Worm (Caenorhabditis elegans): ENCODE data around the gene B0432.1.

ce11 chrII:288705-289205 is 8.4 kb upstream of the B0432.1 start, which contains the start of gene mrpl-41:
- no peak for TF ChIP-seq daf-12 (tag; optimal IDR thresholded peaks at IDR 0.05)
- TF ChIP-seq mep-1 (tag; optimal IDR thresholded peaks at IDR 0.05) = no peak
- TF ChIP-seq pha-4 (GFP tag; IDR thresholded peaks at IDR 0.05) = no peak
- TF ChIP-seq pha-4 (tag; optimal IDR thresholded peaks at IDR 0.05) = no peak
- no peak for TF ChIP-seq saeg-2 (GFP tag; IDR thresholded peaks at IDR 0.05)
- TF ChIP-seq lin-15B (tag; optimal IDR thresholded peaks at IDR 0.05) = no peak
- no peak for TF ChIP-seq madf-9 (GFP tag; conservative IDR thresholded peaks at IDR 0.05)
- no peak for TF ChIP-seq unc-130 (GFP tag; optimal IDR thresholded peaks at IDR 0.05)
- no peak for TF ChIP-seq Y105C5A.15 (GFP tag; IDR thresholded peaks at IDR 0.05)
- no peak for TF ChIP-seq lin-1 (GFP tag; IDR thresholded peaks at IDR 0.05)
- TF ChIP-seq lin-13 (GFP tag; optimal IDR thresholded peaks at IDR 0.05) = no peak
- TF ChIP-seq zag-1 (tag; optimal IDR thresholded peaks at IDR 0.05) = no peak
- no peak for TF ChIP-seq ZK546.5 (tag; optimal IDR thresholded peaks at IDR 0.05)

Data from whole organism, L4 larva.